Worm (Caenorhabditis elegans) whole organism, young adult: ENCODE measurements around the gene B0244.6.

Experiments used
- F55B11.4 ChIP-seq: sonication (generic microtip); optimal IDR thresholded peaks from 2 replicates; lab custom pipeline; 2016; ENCODE audit warnings: missing compliant biosample characterization, missing genetic modification characterization, borderline replicate concordance; ENCODE audit not compliant: insufficient read depth
- madf-3 ChIP-seq: fragments of 200-800 bp; sonication (Bioruptor generic); IDR thresholded peaks from 2 replicates; pipeline ENCODE4 v1.3.6; 2022; ENCODE audit warnings: missing genetic modification reagents, missing genetic modification characterization, missing compliant biosample characterization

ce11 chrIII:5743084-5743483 lies 5.3 kb downstream of the B0244.6 start, which contains the start of gene B0244.15:
- TF ChIP-seq madf-3 (GFP tag; lab: Robert Waterston, UW), result no peak
- no peak for TF ChIP-seq F55B11.4 (tag; lab: Kevin White, UChicago)
